Fruit fly (Drosophila melanogaster) whole organism, embryonic: ENCODE measurements around the gene Rdh.

Source experiments
- Aef1 ChIP-seq: fragments of 200-800 bp; sonication (Bioruptor generic); IDR thresholded peaks from 3 replicates; pipeline ENCODE4 v1.3.6; 2022; ENCODE audit warnings: missing biosample characterization, missing genetic modification characterization
- B-H2 ChIP-seq: fragments of 200-800 bp; sonication (Bioruptor generic); optimal IDR thresholded peaks from 2 replicates; lab custom pipeline; 2018; ENCODE audit warnings: missing biosample characterization, mild to moderate bottlenecking, missing genetic modification characterization
- Blimp-1 ChIP-seq: fragments of 200-800 bp; sonication (Bioruptor generic); optimal IDR thresholded peaks from 3 replicates; lab custom pipeline; 2018; ENCODE audit warnings: missing biosample characterization, missing genetic modification characterization, mild to moderate bottlenecking, moderate library complexity, missing genetic modification reagents
- BtbVII ChIP-seq: fragments of 200-800 bp; sonication (Bioruptor generic); optimal IDR thresholded peaks from 3 replicates; lab custom pipeline; 2017; ENCODE audit warnings: missing biosample characterization, mild to moderate bottlenecking, missing genetic modification characterization
- CG10462 ChIP-seq: fragments of 200-800 bp; sonication (Bioruptor generic); optimal IDR thresholded peaks from 2 replicates; lab custom pipeline; 2016; ENCODE audit warnings: missing biosample characterization, missing genetic modification characterization
- CG10654 ChIP-seq: fragments of 200-800 bp; sonication (Bioruptor generic); optimal IDR thresholded peaks from 2 replicates; lab custom pipeline; 2016; ENCODE audit warnings: missing biosample characterization, missing genetic modification characterization
- CG11504 ChIP-seq: fragments of 200-800 bp; sonication (Bioruptor generic); optimal IDR thresholded peaks from 3 replicates; lab custom pipeline; 2019; ENCODE audit warnings: missing biosample characterization, mild to moderate bottlenecking, missing genetic modification characterization, moderate library complexity
- CG13894 ChIP-seq: fragments of 200-800 bp; sonication (Bioruptor generic); optimal IDR thresholded peaks from 3 replicates; lab custom pipeline; 2018; ENCODE audit warnings: missing biosample characterization, mild to moderate bottlenecking, missing genetic modification characterization, moderate library complexity
- CG14667 ChIP-seq: fragments of 200-800 bp; sonication (Bioruptor generic); IDR thresholded peaks from 2 replicates; pipeline ENCODE4 v1.3.6; 2022; ENCODE audit warnings: missing biosample characterization, missing genetic modification characterization
- CG1602 ChIP-seq: fragments of 200-800 bp; sonication (Bioruptor generic); optimal IDR thresholded peaks from 3 replicates; lab custom pipeline; 2016; ENCODE audit warnings: missing biosample characterization, missing genetic modification characterization
- CG17328 ChIP-seq: fragments of 200-800 bp; sonication (Bioruptor generic); IDR thresholded peaks from 2 replicates; pipeline ENCODE4 v1.3.6; 2022; ENCODE audit warnings: missing biosample characterization, missing genetic modification characterization
- CG18476 ChIP-seq: fragments of 200-800 bp; sonication (Bioruptor generic); optimal IDR thresholded peaks from 2 replicates; lab custom pipeline; 2016; ENCODE audit warnings: missing biosample characterization, mild to moderate bottlenecking, missing genetic modification characterization
- CG18599 ChIP-seq: fragments of 200-800 bp; sonication (Bioruptor generic); optimal IDR thresholded peaks from 3 replicates; lab custom pipeline; 2017; ENCODE audit warnings: missing biosample characterization, missing genetic modification characterization, mild to moderate bottlenecking, moderate library complexity, missing genetic modification reagents
- CG18619 ChIP-seq: fragments of 200-800 bp; sonication (Bioruptor generic); optimal IDR thresholded peaks from 3 replicates; lab custom pipeline; 2017; ENCODE audit warnings: missing biosample characterization, mild to moderate bottlenecking, missing genetic modification characterization
- CG2116 ChIP-seq: fragments of 200-800 bp; sonication (Bioruptor generic); optimal IDR thresholded peaks from 3 replicates; lab custom pipeline; 2018; ENCODE audit warnings: missing biosample characterization, mild to moderate bottlenecking, missing genetic modification characterization
- CG2120 ChIP-seq: fragments of 200-800 bp; sonication (Bioruptor generic); optimal IDR thresholded peaks from 3 replicates; lab custom pipeline; 2016; ENCODE audit warnings: missing biosample characterization, missing genetic modification characterization
- CG2129 ChIP-seq: fragments of 200-800 bp; sonication (Bioruptor generic); IDR thresholded peaks from 2 replicates; pipeline ENCODE4 v1.3.6; 2022; ENCODE audit warnings: missing biosample characterization, missing genetic modification characterization; ENCODE audit not compliant: partially characterized antibody
- CG2199 ChIP-seq: fragments of 200-800 bp; sonication (Bioruptor generic); IDR thresholded peaks from 3 replicates; pipeline ENCODE4 v1.3.6; 2022; ENCODE audit warnings: missing biosample characterization, missing genetic modification characterization
- CG2202 ChIP-seq: fragments of 200-800 bp; sonication (Bioruptor generic); optimal IDR thresholded peaks from 2 replicates; lab custom pipeline; 2018; ENCODE audit warnings: missing biosample characterization, mild to moderate bottlenecking, missing genetic modification characterization
- CG31365 ChIP-seq: fragments of 200-800 bp; sonication (Bioruptor generic); optimal IDR thresholded peaks from 2 replicates; lab custom pipeline; 2018; ENCODE audit warnings: missing biosample characterization, mild to moderate bottlenecking, missing genetic modification characterization
- CG3163 ChIP-seq: fragments of 200-800 bp; sonication (Bioruptor generic); optimal IDR thresholded peaks from 3 replicates; lab custom pipeline; 2016; ENCODE audit warnings: missing biosample characterization, missing genetic modification characterization
- CG32772 ChIP-seq: fragments of 200-800 bp; sonication (Bioruptor generic); IDR thresholded peaks from 2 replicates; pipeline ENCODE4 v1.3.6; 2022; ENCODE audit warnings: missing biosample characterization, missing genetic modification characterization
- CG34224 ChIP-seq: fragments of 200-800 bp; sonication (Bioruptor generic); IDR thresholded peaks from 3 replicates; pipeline ENCODE4 v1.3.6; 2022; ENCODE audit warnings: missing biosample characterization, missing genetic modification characterization; ENCODE audit not compliant: partially characterized antibody
- CG4617 ChIP-seq: fragments of 200-800 bp; sonication (Bioruptor generic); optimal IDR thresholded peaks from 3 replicates; lab custom pipeline; 2016; ENCODE audit warnings: missing biosample characterization, missing genetic modification characterization, borderline replicate concordance
- CG6689 ChIP-seq: fragments of 200-800 bp; sonication (Bioruptor generic); IDR thresholded peaks from 2 replicates; pipeline ENCODE4 v1.3.6; 2022; ENCODE audit warnings: missing biosample characterization, missing genetic modification characterization
- CG7839 ChIP-seq: fragments of 200-800 bp; sonication (Bioruptor generic); optimal IDR thresholded peaks from 3 replicates; lab custom pipeline; 2018; ENCODE audit warnings: missing biosample characterization, mild to moderate bottlenecking, missing genetic modification characterization, moderate library complexity
- CG8388 ChIP-seq: fragments of 200-800 bp; sonication (Bioruptor generic); optimal IDR thresholded peaks from 2 replicates; lab custom pipeline; 2019; ENCODE audit warnings: missing biosample characterization, mild to moderate bottlenecking, missing genetic modification characterization, moderate library complexity
- D19A ChIP-seq: fragments of 200-800 bp; optimal IDR thresholded peaks from 3 replicates; lab custom pipeline; 2019; ENCODE audit warnings: missing biosample characterization, mild to moderate bottlenecking, missing genetic modification characterization, moderate library complexity
- Drgx ChIP-seq: fragments of 200-800 bp; sonication (Bioruptor generic); IDR thresholded peaks from 2 replicates; pipeline ENCODE4 v1.3.6; 2022; ENCODE audit warnings: missing biosample characterization, missing genetic modification characterization
- Hey ChIP-seq: fragments of 200-800 bp; sonication (Bioruptor generic); optimal IDR thresholded peaks from 3 replicates; lab custom pipeline; 2018; ENCODE audit warnings: missing biosample characterization, mild to moderate bottlenecking, missing genetic modification characterization
- HmgD ChIP-seq: fragments of 200-800 bp; sonication (Bioruptor generic); optimal IDR thresholded peaks from 3 replicates; lab custom pipeline; 2016; ENCODE audit warnings: missing biosample characterization, missing genetic modification characterization
- Hr78 ChIP-seq, 2 experiments: fragments of 200-800 bp in 1 of 2; fragments of >200 bp in 1 of 2; sonication (Bioruptor generic) in 1 of 2; optimal IDR thresholded peaks; 2 replicates each; lab custom pipeline; 2017 to 2019; ENCODE audit warnings: missing biosample characterization in 2 of 2, missing genetic modification characterization in 2 of 2, mild to moderate bottlenecking in 1 of 2, moderate library complexity in 1 of 2
- Lpt ChIP-seq: fragments of >200 bp; optimal IDR thresholded peaks from 2 replicates; lab custom pipeline; 2018; ENCODE audit warnings: missing biosample characterization, missing genetic modification characterization
- Neu2 ChIP-seq: fragments of 200-800 bp; sonication (Bioruptor generic); optimal IDR thresholded peaks from 3 replicates; lab custom pipeline; 2016; ENCODE audit warnings: missing biosample characterization, missing genetic modification characterization, borderline replicate concordance
- PHDP ChIP-seq: fragments of 200-800 bp; sonication (Bioruptor generic); optimal IDR thresholded peaks from 3 replicates; lab custom pipeline; 2018; ENCODE audit warnings: missing biosample characterization, mild to moderate bottlenecking, missing genetic modification characterization, moderate library complexity
- Scr ChIP-seq: fragments of 200-800 bp; sonication (Bioruptor generic); IDR thresholded peaks from 2 replicates; pipeline ENCODE4 v1.3.6; 2022; ENCODE audit warnings: missing biosample characterization, missing genetic modification characterization; ENCODE audit not compliant: partially characterized antibody
- YL-1 ChIP-seq: fragments of 200-800 bp; sonication (Bioruptor generic); optimal IDR thresholded peaks from 3 replicates; lab custom pipeline; 2017; ENCODE audit warnings: missing biosample characterization, mild to moderate bottlenecking, missing genetic modification characterization
- dmrt99B ChIP-seq: fragments of 200-800 bp; sonication (Bioruptor generic); optimal IDR thresholded peaks from 2 replicates; lab custom pipeline; 2018; ENCODE audit warnings: missing biosample characterization, mild to moderate bottlenecking, missing genetic modification characterization, moderate library complexity
- eyg ChIP-seq: fragments of 200-800 bp; sonication (Bioruptor generic); optimal IDR thresholded peaks from 3 replicates; lab custom pipeline; 2016; ENCODE audit warnings: missing biosample characterization, missing genetic modification characterization
- gcm2 ChIP-seq: fragments of 200-800 bp; sonication (Bioruptor generic); optimal IDR thresholded peaks from 2 replicates; lab custom pipeline; 2016; ENCODE audit warnings: missing biosample characterization, missing genetic modification characterization
- h ChIP-seq: fragments of >200 bp; optimal IDR thresholded peaks from 2 replicates; lab custom pipeline; 2017
- jing ChIP-seq: fragments of 200-800 bp; sonication (Bioruptor generic); optimal IDR thresholded peaks from 2 replicates; lab custom pipeline; 2018; ENCODE audit warnings: missing biosample characterization, mild to moderate bottlenecking, missing genetic modification characterization
- kay ChIP-seq: fragments of 200-800 bp; sonication (Bioruptor generic); optimal IDR thresholded peaks from 2 replicates; lab custom pipeline; 2016; ENCODE audit warnings: missing biosample characterization, missing genetic modification characterization
- lov ChIP-seq, 2 experiments: fragments of 200-800 bp in 1 of 2; fragments of >200 bp in 1 of 2; sonication (Bioruptor generic) in 1 of 2; IDR thresholded peaks in 1 of 2; optimal IDR thresholded peaks in 1 of 2; 2 replicates in 1 of 2; 3 replicates in 1 of 2; pipeline versions ENCODE4 v1.3.6 to Lab custom; 2017 to 2022; ENCODE audit warnings: missing biosample characterization in 1 of 2, missing genetic modification characterization in 1 of 2
- pita ChIP-seq: fragments of 200-800 bp; sonication (Bioruptor generic); optimal IDR thresholded peaks from 2 replicates; lab custom pipeline; 2017; ENCODE audit warnings: missing biosample characterization, mild to moderate bottlenecking, missing genetic modification characterization
- slou ChIP-seq: fragments of 200-800 bp; sonication (Bioruptor generic); optimal IDR thresholded peaks from 3 replicates; lab custom pipeline; 2016; ENCODE audit warnings: missing biosample characterization, missing genetic modification characterization
- sna ChIP-seq: fragments of 200-800 bp; sonication (Bioruptor generic); IDR thresholded peaks from 2 replicates; pipeline ENCODE4 v1.3.6; 2022; ENCODE audit warnings: missing biosample characterization, missing genetic modification characterization; ENCODE audit not compliant: partially characterized antibody
- toy ChIP-seq: fragments of 200-800 bp; sonication (Bioruptor generic); IDR thresholded peaks from 2 replicates; pipeline ENCODE4 v1.3.6; 2022; ENCODE audit warnings: missing biosample characterization, missing genetic modification characterization
- ttk ChIP-seq: fragments of 200-800 bp; sonication (Bioruptor generic); IDR thresholded peaks from 2 replicates; pipeline ENCODE4 v2.1.2; 2022; ENCODE audit warnings: missing biosample characterization, missing genetic modification characterization
- zen2 ChIP-seq: fragments of 200-800 bp; sonication (Bioruptor generic); IDR thresholded peaks from 3 replicates; pipeline ENCODE4 v1.3.6; 2022; ENCODE audit warnings: missing biosample characterization, missing genetic modification characterization; ENCODE audit not compliant: partially characterized antibody
- zfh1 ChIP-seq: fragments of 200-800 bp; sonication (Bioruptor generic); IDR thresholded peaks from 3 replicates; pipeline ENCODE4 v1.3.6; 2022; ENCODE audit warnings: missing biosample characterization, missing genetic modification characterization

Gene Rdh

dm6 chr3L:3873094-3873493, 47.8 kb downstream of the Rdh start (continued):
- TF ChIP-seq CG10462: no peak
- TF ChIP-seq kay (GFP tag; lab: Kevin White, UChicago): no peak
- no peak for TF ChIP-seq CG3163 (GFP tag; lab: Kevin White, UChicago)
- TF ChIP-seq h (lab: Kevin White, UChicago): no peak
- TF ChIP-seq CG14667 (GFP tag; lab: Robert Waterston, UW): no peak
- TF ChIP-seq toy (GFP tag; lab: Robert Waterston, UW): no peak
- no peak for TF ChIP-seq BtbVII
- TF ChIP-seq CG6689 (GFP tag; lab: Robert Waterston, UW): peak; percentile 37; the same call in 1 of the 2 replicates
- TF ChIP-seq gcm2 (GFP tag; lab: Kevin White, UChicago): no peak
- peak; percentile 37 for TF ChIP-seq CG11504 (tag; lab: Kevin White, UChicago)
- no peak for TF ChIP-seq lov (optimal IDR thresholded peaks at IDR 0.05; lab: Kevin White, UChicago)
- TF ChIP-seq lov (GFP tag; IDR thresholded peaks at IDR 0.05; lab: Robert Waterston, UW): no peak
- no peak for TF ChIP-seq B-H2 (GFP tag; lab: Kevin White, UChicago)
- TF ChIP-seq CG18619 (GFP tag; lab: Kevin White, UChicago): no peak
- TF ChIP-seq CG1602 (GFP tag; lab: Kevin White, UChicago): peak; percentile 37
- no peak for TF ChIP-seq Scr (GFP tag; lab: Robert Waterston, UW)
- TF ChIP-seq Hr78 (GFP tag; optimal IDR thresholded peaks at IDR 0.05; lab: Kevin White, UChicago): peak in 1 of 2 experiments; percentile 16
- peak; percentile 57 for TF ChIP-seq Blimp-1 (GFP tag; lab: Kevin White, UChicago)
- TF ChIP-seq eyg (GFP tag; lab: Kevin White, UChicago): no peak
- TF ChIP-seq zen2: no peak
- TF ChIP-seq jing: no peak
- TF ChIP-seq CG2120 (GFP tag; lab: Kevin White, UChicago): no peak
- TF ChIP-seq zfh1 (GFP tag; lab: Robert Waterston, UW): 0 out of 3 replicates have a peak, but pooled peaks have one; percentile 23
- TF ChIP-seq sna: no peak
- no peak for TF ChIP-seq YL-1
- peak; percentile 42 for TF ChIP-seq CG2202
- no peak for TF ChIP-seq CG18476 (GFP tag; lab: Kevin White, UChicago)
- no peak for TF ChIP-seq CG32772 (GFP tag; lab: Robert Waterston, UW)
- no peak for TF ChIP-seq Aef1 (GFP tag; lab: Robert Waterston, UW)
- no peak for TF ChIP-seq CG17328 (GFP tag; lab: Robert Waterston, UW)
- TF ChIP-seq slou: no peak
- no peak for TF ChIP-seq Lpt (GFP tag; lab: Kevin White, UChicago)
- TF ChIP-seq CG10654 (GFP tag; lab: Kevin White, UChicago): no peak
- no peak for TF ChIP-seq Hey
- TF ChIP-seq CG13894 (tag; lab: Kevin White, UChicago): no peak
- TF ChIP-seq PHDP (tag; lab: Kevin White, UChicago): peak; percentile 58
- TF ChIP-seq CG2199 (GFP tag; lab: Robert Waterston, UW): no peak
- TF ChIP-seq Drgx (GFP tag; lab: Robert Waterston, UW): no peak
- no peak for TF ChIP-seq CG4617 (GFP tag; lab: Kevin White, UChicago)
- TF ChIP-seq dmrt99B (tag; lab: Kevin White, UChicago): peak; percentile 12
- no peak for TF ChIP-seq ttk (GFP tag; lab: Robert Waterston, UW)
- no peak for TF ChIP-seq CG2129 (GFP tag; lab: Robert Waterston, UW)
- TF ChIP-seq HmgD (GFP tag; lab: Kevin White, UChicago): no peak
- no peak for TF ChIP-seq CG34224 (GFP tag; lab: Robert Waterston, UW)
- TF ChIP-seq CG18599 (GFP tag; lab: Kevin White, UChicago): no peak
- peak; percentile 69 for TF ChIP-seq CG8388 (GFP tag; lab: Kevin White, UChicago)
- TF ChIP-seq CG2116 (GFP tag; lab: Kevin White, UChicago): no peak
- TF ChIP-seq CG7839 (tag; lab: Kevin White, UChicago): peak; percentile 53
- TF ChIP-seq pita (GFP tag; lab: Kevin White, UChicago): no peak
- peak; percentile 43 for TF ChIP-seq D19A (tag; lab: Kevin White, UChicago)
- no peak for TF ChIP-seq Neu2 (GFP tag; lab: Kevin White, UChicago)
- no peak for TF ChIP-seq CG31365 (tag; lab: Kevin White, UChicago)
